Fruit fly (Drosophila melanogaster) whole organism, prepupa: ENCODE data around the gene CG46312.

Experiments used
- CG6808 ChIP-seq: fragments of 200-800 bp; sonication (Bioruptor generic); optimal IDR thresholded peaks from 3 replicates; lab custom pipeline; 2017; ENCODE audit warnings: missing biosample characterization, missing genetic modification characterization, mild to moderate bottlenecking, moderate library complexity, missing genetic modification reagents
- CG6854 ChIP-seq: fragments of 200-800 bp; sonication (Bioruptor generic); optimal IDR thresholded peaks from 2 replicates; lab custom pipeline; 2017; ENCODE audit warnings: missing biosample characterization, mild to moderate bottlenecking, missing genetic modification characterization
- CG8119 ChIP-seq: fragments of 200-800 bp; sonication (Bioruptor generic); IDR thresholded peaks from 3 replicates; pipeline ENCODE4 v1.3.6; 2022; ENCODE audit warnings: missing biosample characterization, missing genetic modification characterization
- Eip93F ChIP-seq: fragments of 200-800 bp; sonication (Bioruptor generic); optimal IDR thresholded peaks from 2 replicates; lab custom pipeline; 2016; ENCODE audit warnings: missing biosample characterization, mild to moderate bottlenecking, missing genetic modification characterization
- Sox102F ChIP-seq: fragments of 200-800 bp; sonication (Bioruptor generic); optimal IDR thresholded peaks from 2 replicates; lab custom pipeline; 2016; ENCODE audit warnings: missing biosample characterization, mild to moderate bottlenecking, missing genetic modification characterization

- TF ChIP-seq CG8119 (GFP tag; lab: Robert Waterston, UW), result no peak
- TF ChIP-seq CG6808, result no peak
- no peak for TF ChIP-seq Eip93F (GFP tag; lab: Kevin White, UChicago)
- no peak for TF ChIP-seq Sox102F
- no peak for TF ChIP-seq CG6854 (GFP tag; lab: Kevin White, UChicago)
Measured at dm6 chrX:15941527-15941926, 50.2 kb downstream of the CG46312 start.
